Fruit fly (Drosophila melanogaster) whole organism, embryonic: ENCODE results near the gene CG2321.

Source experiments
- Aef1 ChIP-seq: fragments of 200-800 bp; sonication (Bioruptor generic); IDR thresholded peaks from 3 replicates; pipeline ENCODE4 v1.3.6; 2022; ENCODE audit warnings: missing biosample characterization, missing genetic modification characterization
- CG10565 ChIP-seq: fragments of 200-800 bp; sonication (Bioruptor generic); optimal IDR thresholded peaks from 3 replicates; lab custom pipeline; 2016; ENCODE audit warnings: missing biosample characterization, mild to moderate bottlenecking, missing genetic modification characterization
- CG11504 ChIP-seq: fragments of 200-800 bp; sonication (Bioruptor generic); optimal IDR thresholded peaks from 3 replicates; lab custom pipeline; 2019; ENCODE audit warnings: missing biosample characterization, mild to moderate bottlenecking, missing genetic modification characterization, moderate library complexity
- CG13424 ChIP-seq: fragments of 200-800 bp; sonication (Bioruptor generic); optimal IDR thresholded peaks from 2 replicates; lab custom pipeline; 2019; ENCODE audit warnings: missing biosample characterization, mild to moderate bottlenecking, missing genetic modification characterization, moderate library complexity
- CG13624 ChIP-seq: fragments of 200-800 bp; sonication (Bioruptor generic); optimal IDR thresholded peaks from 2 replicates; lab custom pipeline; 2016; ENCODE audit warnings: missing biosample characterization, missing genetic modification characterization
- CG14860 ChIP-seq: fragments of 200-800 bp; sonication (Bioruptor generic); IDR thresholded peaks from 3 replicates; pipeline ENCODE4 v1.3.6; 2022; ENCODE audit warnings: missing biosample characterization, missing genetic modification characterization; ENCODE audit not compliant: partially characterized antibody
- CG15011 ChIP-seq: fragments of 200-800 bp; sonication (Bioruptor generic); optimal IDR thresholded peaks from 3 replicates; lab custom pipeline; 2018; ENCODE audit warnings: missing biosample characterization, mild to moderate bottlenecking, missing genetic modification characterization
- CG2712 ChIP-seq: fragments of 200-800 bp; optimal IDR thresholded peaks from 3 replicates; lab custom pipeline; 2019; ENCODE audit warnings: missing biosample characterization, mild to moderate bottlenecking, missing genetic modification characterization, moderate library complexity
- CG3065 ChIP-seq: fragments of 200-800 bp; sonication (Bioruptor generic); optimal IDR thresholded peaks from 2 replicates; lab custom pipeline; 2016; ENCODE audit warnings: missing biosample characterization, missing genetic modification characterization
- CG31365 ChIP-seq: fragments of 200-800 bp; sonication (Bioruptor generic); optimal IDR thresholded peaks from 2 replicates; lab custom pipeline; 2018; ENCODE audit warnings: missing biosample characterization, mild to moderate bottlenecking, missing genetic modification characterization
- CG34422 ChIP-seq: fragments of 200-800 bp; sonication (Bioruptor generic); IDR thresholded peaks from 3 replicates; pipeline ENCODE4 v1.3.6; 2022; ENCODE audit warnings: missing biosample characterization, missing genetic modification characterization
- CG4360 ChIP-seq: fragments of 200-800 bp; sonication (Bioruptor generic); IDR thresholded peaks from 2 replicates; pipeline ENCODE4 v1.3.6; 2022; ENCODE audit warnings: missing biosample characterization, missing genetic modification characterization
- CG6791 ChIP-seq: fragments of 200-800 bp; sonication (Bioruptor generic); IDR thresholded peaks from 3 replicates; pipeline ENCODE4 v1.3.6; 2022; ENCODE audit warnings: missing biosample characterization, missing genetic modification characterization; ENCODE audit not compliant: partially characterized antibody
- CG7357 ChIP-seq: fragments of 200-800 bp; sonication (Bioruptor generic); IDR thresholded peaks from 3 replicates; pipeline ENCODE4 v1.3.6; 2022; ENCODE audit warnings: missing biosample characterization, missing genetic modification characterization
- CG7987 ChIP-seq: fragments of 200-800 bp; sonication (Bioruptor generic); optimal IDR thresholded peaks from 2 replicates; lab custom pipeline; 2018; ENCODE audit warnings: missing biosample characterization, mild to moderate bottlenecking, missing genetic modification characterization, moderate library complexity
- CG8924 ChIP-seq: fragments of 200-800 bp; optimal IDR thresholded peaks from 3 replicates; lab custom pipeline; 2019; ENCODE audit warnings: missing biosample characterization, mild to moderate bottlenecking, missing genetic modification characterization, moderate library complexity
- CoRest ChIP-seq: fragments of 200-800 bp; sonication (Bioruptor generic); optimal IDR thresholded peaks from 3 replicates; lab custom pipeline; 2018; ENCODE audit warnings: missing biosample characterization, mild to moderate bottlenecking, missing genetic modification characterization, moderate library complexity
- Deaf1 ChIP-seq: fragments of 200-800 bp; optimal IDR thresholded peaks from 3 replicates; lab custom pipeline; 2019; ENCODE audit warnings: missing biosample characterization, mild to moderate bottlenecking, missing genetic modification characterization, moderate library complexity
- Fer3 ChIP-seq: fragments of 200-800 bp; sonication (Bioruptor generic); optimal IDR thresholded peaks from 2 replicates; lab custom pipeline; 2018; ENCODE audit warnings: missing biosample characterization, mild to moderate bottlenecking, missing genetic modification characterization, moderate library complexity
- Lhr ChIP-seq: fragments of 200-800 bp; sonication (Bioruptor generic); optimal IDR thresholded peaks from 3 replicates; lab custom pipeline; 2017; ENCODE audit warnings: mild to moderate bottlenecking, missing biosample characterization, missing genetic modification reagents, missing genetic modification characterization
- NC2α ChIP-seq: fragments of 200-800 bp; sonication (Bioruptor generic); optimal IDR thresholded peaks from 2 replicates; lab custom pipeline; 2016; ENCODE audit warnings: missing biosample characterization, missing genetic modification characterization
- NK7.1 ChIP-seq: fragments of 200-800 bp; sonication (Bioruptor generic); optimal IDR thresholded peaks from 3 replicates; lab custom pipeline; 2016; ENCODE audit warnings: missing biosample characterization, missing genetic modification characterization
- Nf-YC ChIP-seq: fragments of 200-800 bp; optimal IDR thresholded peaks from 3 replicates; lab custom pipeline; 2019; ENCODE audit warnings: missing biosample characterization, mild to moderate bottlenecking, missing genetic modification characterization, moderate library complexity
- Oaz ChIP-seq: fragments of 200-800 bp; sonication (Bioruptor generic); IDR thresholded peaks from 2 replicates; pipeline ENCODE4 v1.3.6; 2022; ENCODE audit warnings: missing biosample characterization, missing genetic modification characterization
- Oli ChIP-seq: fragments of 200-800 bp; sonication (Bioruptor generic); optimal IDR thresholded peaks from 2 replicates; lab custom pipeline; 2018; ENCODE audit warnings: missing biosample characterization, mild to moderate bottlenecking, missing genetic modification characterization, moderate library complexity
- Six4 ChIP-seq: fragments of 200-800 bp; sonication (Bioruptor generic); optimal IDR thresholded peaks from 2 replicates; lab custom pipeline; 2016; ENCODE audit warnings: missing biosample characterization, missing genetic modification characterization
- Tbp ChIP-seq: fragments of >200 bp; optimal IDR thresholded peaks from 2 replicates; lab custom pipeline; 2018; ENCODE audit warnings: missing biosample characterization, missing genetic modification characterization
- Trl ChIP-seq, 3 experiments: fragments of >200 bp in 2 of 3; fragments of 200-800 bp in 1 of 3; sonication (Bioruptor generic) in 1 of 3; optimal IDR thresholded peaks; 2 replicates in 1 of 3; 3 replicates in 2 of 3; lab custom pipeline; 2016 to 2017; ENCODE audit warnings: missing biosample characterization in 1 of 3, missing genetic modification characterization in 1 of 3
- YL-1 ChIP-seq: fragments of 200-800 bp; sonication (Bioruptor generic); optimal IDR thresholded peaks from 3 replicates; lab custom pipeline; 2017; ENCODE audit warnings: missing biosample characterization, mild to moderate bottlenecking, missing genetic modification characterization
- chinmo ChIP-seq: fragments of 200-800 bp; sonication (Bioruptor generic); IDR thresholded peaks from 4 replicates; pipeline ENCODE4 v1.3.6; 2022; ENCODE audit warnings: missing biosample characterization, missing genetic modification characterization; ENCODE audit not compliant: partially characterized antibody
- crc ChIP-seq: fragments of 200-800 bp; sonication (Bioruptor generic); optimal IDR thresholded peaks from 2 replicates; lab custom pipeline; 2016; ENCODE audit warnings: missing biosample characterization, missing genetic modification characterization
- dpn ChIP-seq, 2 experiments: fragments of 200-800 bp; sonication (Bioruptor generic); optimal IDR thresholded peaks; 3 replicates each; lab custom pipeline; 2016; ENCODE audit warnings: missing biosample characterization in 2 of 2, missing genetic modification characterization in 2 of 2
- dysf ChIP-seq: fragments of 200-800 bp; sonication (Bioruptor generic); IDR thresholded peaks from 3 replicates; pipeline ENCODE4 v1.3.6; 2022; ENCODE audit warnings: missing biosample characterization, missing genetic modification characterization
- eve ChIP-seq, 2 experiments: fragments of >200 bp; optimal IDR thresholded peaks; 2 replicates each; lab custom pipeline; 2017; ENCODE audit warnings: missing biosample characterization in 2 of 2, missing genetic modification characterization in 2 of 2
- kah ChIP-seq: fragments of 200-800 bp; sonication (Bioruptor generic); optimal IDR thresholded peaks from 2 replicates; lab custom pipeline; 2018; ENCODE audit warnings: missing biosample characterization, mild to moderate bottlenecking, missing genetic modification characterization
- lab ChIP-seq: fragments of 200-800 bp; sonication (Bioruptor generic); optimal IDR thresholded peaks from 3 replicates; lab custom pipeline; 2017; ENCODE audit warnings: missing biosample characterization, missing genetic modification characterization, mild to moderate bottlenecking, moderate library complexity, missing genetic modification reagents
- onecut ChIP-seq: fragments of 200-800 bp; sonication (Bioruptor generic); IDR thresholded peaks from 2 replicates; pipeline ENCODE4 v1.3.6; 2022; ENCODE audit warnings: missing biosample characterization, missing genetic modification characterization
- org-1 ChIP-seq: fragments of 200-800 bp; sonication (Bioruptor generic); optimal IDR thresholded peaks from 2 replicates; lab custom pipeline; 2017; ENCODE audit warnings: missing biosample characterization, missing genetic modification characterization
- pzg ChIP-seq: fragments of 200-800 bp; sonication (Bioruptor generic); optimal IDR thresholded peaks from 3 replicates; lab custom pipeline; 2018; ENCODE audit warnings: missing biosample characterization, mild to moderate bottlenecking, missing genetic modification characterization, moderate library complexity
- sc ChIP-seq, 3 experiments: fragments of >200 bp in 2 of 3; fragments of 200-800 bp in 1 of 3; sonication (Bioruptor generic) in 1 of 3; optimal IDR thresholded peaks; 2 replicates in 2 of 3; 3 replicates in 1 of 3; lab custom pipeline; 2017; ENCODE audit warnings: mild to moderate bottlenecking in 1 of 3, missing biosample characterization in 1 of 3, missing genetic modification characterization in 1 of 3, missing genetic modification reagents in 1 of 3
- so ChIP-seq: fragments of 200-800 bp; sonication (Bioruptor generic); IDR thresholded peaks from 3 replicates; pipeline ENCODE4 v1.3.6; 2022; ENCODE audit warnings: missing biosample characterization, missing genetic modification characterization
- sqz ChIP-seq: fragments of 200-800 bp; sonication (Bioruptor generic); optimal IDR thresholded peaks from 3 replicates; lab custom pipeline; 2018; ENCODE audit warnings: missing biosample characterization, mild to moderate bottlenecking, missing genetic modification characterization
- vvl ChIP-seq: fragments of 200-800 bp; sonication (Bioruptor generic); IDR thresholded peaks from 2 replicates; pipeline ENCODE4 v1.3.6; 2022; ENCODE audit warnings: missing biosample characterization, missing genetic modification characterization
- yki ChIP-seq: fragments of >200 bp; optimal IDR thresholded peaks from 3 replicates; lab custom pipeline; 2018

Gene CG2321

DNA sequence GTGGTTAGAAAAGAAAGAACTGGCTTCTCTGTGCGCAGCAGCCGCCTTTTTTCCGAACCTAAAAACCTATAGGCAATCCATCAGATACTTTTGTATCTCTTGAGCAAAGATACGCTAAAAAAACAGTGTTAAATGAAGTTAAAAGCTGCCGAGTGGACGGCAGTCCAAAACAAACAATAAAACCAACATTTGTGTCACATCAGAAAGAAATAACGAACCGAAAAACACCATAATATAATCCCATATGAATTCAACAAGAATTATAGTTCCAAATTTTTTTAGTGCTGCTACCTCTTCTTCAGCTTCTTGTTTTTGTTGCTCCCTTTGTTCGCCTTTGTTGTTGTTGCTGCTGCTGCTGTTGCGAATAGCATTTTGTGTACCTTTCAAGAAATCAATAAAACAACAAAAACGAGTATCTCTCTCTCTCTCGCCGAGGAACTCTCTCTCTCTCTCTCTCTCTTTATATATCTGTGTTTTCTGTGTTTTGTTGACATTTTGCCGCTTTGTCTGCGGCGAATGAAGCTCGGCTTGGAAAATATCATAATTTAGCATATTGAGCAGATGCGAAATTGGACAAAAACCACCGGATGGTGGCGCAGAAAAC lies 31.2 kb downstream of the CG2321 start (continued):
- TF ChIP-seq vvl (GFP tag; lab: Robert Waterston, UW) = peak; percentile 11; the same call in 1 of the 2 replicates
- peak; percentile 44 for TF ChIP-seq CG8924 (tag; lab: Kevin White, UChicago)
- no peak for TF ChIP-seq Deaf1 (tag; lab: Kevin White, UChicago)
- no peak for TF ChIP-seq Tbp (GFP tag; lab: Kevin White, UChicago)
- peak; percentile 98 for TF ChIP-seq CG4360 (GFP tag; lab: Robert Waterston, UW)
- no peak for TF ChIP-seq CG7987 (GFP tag; lab: Kevin White, UChicago)
- no peak for TF ChIP-seq Oli (tag; lab: Kevin White, UChicago)
- TF ChIP-seq YL-1 (GFP tag; lab: Kevin White, UChicago) = no peak
- no peak for TF ChIP-seq Fer3 (tag; lab: Kevin White, UChicago)
- TF ChIP-seq crc (GFP tag; lab: Kevin White, UChicago) = no peak
- TF ChIP-seq Aef1 (GFP tag; lab: Robert Waterston, UW) = peak; percentile 63
- TF ChIP-seq Nf-YC (tag; lab: Kevin White, UChicago) = no peak
- TF ChIP-seq CG7357 (GFP tag; lab: Robert Waterston, UW) = no peak
- no peak for TF ChIP-seq org-1
- no peak for TF ChIP-seq Oaz (GFP tag; lab: Robert Waterston, UW)
- TF ChIP-seq pzg (GFP tag; lab: Kevin White, UChicago) = no peak
- TF ChIP-seq Trl (optimal IDR thresholded peaks at IDR 0.05; lab: Kevin White, UChicago) = peak; percentile 68 to 80
- TF ChIP-seq Trl (GFP tag; optimal IDR thresholded peaks at IDR 0.05; lab: Kevin White, UChicago) = no peak
- no peak for TF ChIP-seq yki (lab: Kevin White, UChicago)
- no peak for TF ChIP-seq sc (optimal IDR thresholded peaks at IDR 0.05; lab: Kevin White, UChicago)
- no peak for TF ChIP-seq sc (GFP tag; optimal IDR thresholded peaks at IDR 0.05; lab: Kevin White, UChicago)
- TF ChIP-seq CG6791 (GFP tag; lab: Robert Waterston, UW) = no peak
- no peak for TF ChIP-seq CG10565 (GFP tag; lab: Kevin White, UChicago)
- no peak for TF ChIP-seq lab (GFP tag; lab: Kevin White, UChicago)
- TF ChIP-seq CG13624 = no peak
- TF ChIP-seq Six4 (GFP tag; lab: Kevin White, UChicago) = no peak
- TF ChIP-seq CG3065 = no peak
- TF ChIP-seq Lhr (GFP tag; lab: Kevin White, UChicago) = no peak
- no peak for TF ChIP-seq CG13424 (tag; lab: Kevin White, UChicago)
- TF ChIP-seq NK7.1 (GFP tag; lab: Kevin White, UChicago) = no peak
- TF ChIP-seq CG14860 = no peak
- TF ChIP-seq onecut (GFP tag; lab: Robert Waterston, UW) = peak; percentile 99
- peak; percentile 2 for TF ChIP-seq sqz (GFP tag; lab: Kevin White, UChicago)
- peak in 1 of 2 experiments; percentile 81 for TF ChIP-seq eve (GFP tag; optimal IDR thresholded peaks at IDR 0.05; lab: Kevin White, UChicago)
- no peak for TF ChIP-seq CG31365 (tag; lab: Kevin White, UChicago)
- TF ChIP-seq CG2712 (tag; lab: Kevin White, UChicago) = no peak
- peak; percentile 7 for TF ChIP-seq CoRest (tag; lab: Kevin White, UChicago)
- TF ChIP-seq dpn (GFP tag; optimal IDR thresholded peaks at IDR 0.05; lab: Kevin White, UChicago) = no peak
- TF ChIP-seq CG15011 (GFP tag; lab: Kevin White, UChicago) = no peak
- no peak for TF ChIP-seq NC2α (GFP tag; lab: Kevin White, UChicago)
- TF ChIP-seq dysf (GFP tag; lab: Robert Waterston, UW) = no peak
- no peak for TF ChIP-seq so (GFP tag; lab: Robert Waterston, UW)
- TF ChIP-seq CG11504 = peak; percentile 41
- no peak for TF ChIP-seq kah (GFP tag; lab: Kevin White, UChicago)
- TF ChIP-seq chinmo (GFP tag; lab: Robert Waterston, UW) = peak; percentile 79; the same call in 2 of the 4 replicates
- 0 out of 3 replicates have a peak, but pooled peaks have one; percentile 14 for TF ChIP-seq CG34422 (GFP tag; lab: Robert Waterston, UW)
